Fruit fly (Drosophila melanogaster) whole organism, embryonic: ENCODE measurements around the gene CG1927.

ENCODE experiments used
- ATbp ChIP-seq: fragments of 200-800 bp; sonication (Bioruptor generic); optimal IDR thresholded peaks from 2 replicates; lab custom pipeline; 2017; ENCODE audit warnings: missing biosample characterization, mild to moderate bottlenecking, missing genetic modification characterization, missing genetic modification reagents
- Bgb ChIP-seq: fragments of 200-800 bp; sonication (Bioruptor generic); IDR thresholded peaks from 2 replicates; pipeline ENCODE4 v1.3.6; 2022; ENCODE audit warnings: missing biosample characterization, missing genetic modification characterization; ENCODE audit not compliant: partially characterized antibody
- CG13296 ChIP-seq: fragments of 200-800 bp; sonication (Bioruptor generic); optimal IDR thresholded peaks from 3 replicates; lab custom pipeline; 2018; ENCODE audit warnings: missing biosample characterization, mild to moderate bottlenecking, missing genetic modification characterization
- CG14667 ChIP-seq: fragments of 200-800 bp; sonication (Bioruptor generic); IDR thresholded peaks from 2 replicates; pipeline ENCODE4 v1.3.6; 2022; ENCODE audit warnings: missing biosample characterization, missing genetic modification characterization
- CG14710 ChIP-seq: fragments of 200-800 bp; sonication (Bioruptor generic); optimal IDR thresholded peaks from 3 replicates; lab custom pipeline; 2019; ENCODE audit warnings: missing biosample characterization, mild to moderate bottlenecking, missing genetic modification characterization, moderate library complexity
- CG2129 ChIP-seq: fragments of 200-800 bp; sonication (Bioruptor generic); IDR thresholded peaks from 2 replicates; pipeline ENCODE4 v1.3.6; 2022; ENCODE audit warnings: missing biosample characterization, missing genetic modification characterization; ENCODE audit not compliant: partially characterized antibody
- CG2678 ChIP-seq: fragments of 200-800 bp; sonication (Bioruptor generic); optimal IDR thresholded peaks from 3 replicates; lab custom pipeline; 2019; ENCODE audit warnings: missing biosample characterization, mild to moderate bottlenecking, missing genetic modification characterization, moderate library complexity
- CG32767 ChIP-seq: fragments of 200-800 bp; sonication (Bioruptor generic); IDR thresholded peaks from 2 replicates; pipeline ENCODE4 v1.3.6; 2022; ENCODE audit warnings: missing biosample characterization, missing genetic modification characterization
- CG34376 ChIP-seq: fragments of 200-800 bp; sonication (Bioruptor generic); optimal IDR thresholded peaks from 2 replicates; lab custom pipeline; 2018; ENCODE audit warnings: missing biosample characterization, mild to moderate bottlenecking, missing genetic modification characterization
- CG5180 ChIP-seq: fragments of 200-800 bp; sonication (Bioruptor generic); optimal IDR thresholded peaks from 3 replicates; lab custom pipeline; 2017; ENCODE audit warnings: missing biosample characterization, missing genetic modification characterization, mild to moderate bottlenecking, moderate library complexity, missing genetic modification reagents
- CG9797 ChIP-seq: fragments of 200-800 bp; sonication (Bioruptor generic); optimal IDR thresholded peaks from 3 replicates; lab custom pipeline; 2018; ENCODE audit warnings: missing biosample characterization, mild to moderate bottlenecking, missing genetic modification characterization
- Ets65A ChIP-seq: fragments of 200-800 bp; sonication (Bioruptor generic); peaks from one replicate; lab custom pipeline; 2016; ENCODE audit warnings: missing biosample characterization, missing genetic modification characterization
- Ets97D ChIP-seq: fragments of 200-800 bp; sonication (Bioruptor generic); optimal IDR thresholded peaks from 3 replicates; lab custom pipeline; 2016; ENCODE audit warnings: missing biosample characterization, missing genetic modification characterization
- GATAe ChIP-seq: fragments of 200-800 bp; sonication (Bioruptor generic); conservative IDR thresholded peaks from 2 replicates; pipeline ENCODE4 v1.3.6; 2022; ENCODE audit warnings: missing biosample characterization, missing genetic modification characterization
- Gug ChIP-seq: fragments of 200-800 bp; sonication (Bioruptor generic); IDR thresholded peaks from 4 replicates; pipeline ENCODE4 v1.3.6; 2022; ENCODE audit warnings: missing biosample characterization, missing genetic modification characterization
- HHEX ChIP-seq: fragments of 200-800 bp; sonication (Bioruptor generic); optimal IDR thresholded peaks from 3 replicates; lab custom pipeline; 2017; ENCODE audit warnings: missing biosample characterization, mild to moderate bottlenecking, missing genetic modification characterization, missing genetic modification reagents
- HmgZ ChIP-seq: fragments of 200-800 bp; sonication (Bioruptor generic); optimal IDR thresholded peaks from 2 replicates; lab custom pipeline; 2018; ENCODE audit warnings: missing biosample characterization, mild to moderate bottlenecking, missing genetic modification characterization
- Lhr ChIP-seq: fragments of 200-800 bp; sonication (Bioruptor generic); optimal IDR thresholded peaks from 3 replicates; lab custom pipeline; 2017; ENCODE audit warnings: mild to moderate bottlenecking, missing biosample characterization, missing genetic modification reagents, missing genetic modification characterization
- Max ChIP-seq: fragments of 200-800 bp; sonication (Bioruptor generic); optimal IDR thresholded peaks from 2 replicates; lab custom pipeline; 2016; ENCODE audit warnings: missing biosample characterization, mild to moderate bottlenecking, missing genetic modification characterization
- Med ChIP-seq: fragments of 200-800 bp; sonication (Bioruptor generic); peaks from one replicate; lab custom pipeline; 2016; ENCODE audit warnings: missing biosample characterization, missing genetic modification characterization, mild to moderate bottlenecking, inconsistent platforms, moderate library complexity
- Neu2 ChIP-seq: fragments of 200-800 bp; sonication (Bioruptor generic); optimal IDR thresholded peaks from 3 replicates; lab custom pipeline; 2016; ENCODE audit warnings: missing biosample characterization, missing genetic modification characterization, borderline replicate concordance
- NfI ChIP-seq: fragments of 200-800 bp; sonication (Bioruptor generic); optimal IDR thresholded peaks from 3 replicates; lab custom pipeline; 2018; ENCODE audit warnings: missing biosample characterization, mild to moderate bottlenecking, missing genetic modification characterization, moderate library complexity
- Pdp1 ChIP-seq, 2 experiments: fragments of 200-800 bp; sonication (Bioruptor generic); optimal IDR thresholded peaks; 3 replicates each; lab custom pipeline; 2016; ENCODE audit warnings: missing biosample characterization in 2 of 2, missing genetic modification characterization in 2 of 2, mild to moderate bottlenecking in 1 of 2, moderate library complexity in 1 of 2
- Taf1 ChIP-seq: fragments of 200-800 bp; sonication (Bioruptor generic); IDR thresholded peaks from 2 replicates; pipeline ENCODE4 v1.3.6; 2022; ENCODE audit warnings: missing biosample characterization, missing genetic modification characterization
- bsh ChIP-seq, 2 experiments: fragments of 200-800 bp; sonication (Bioruptor generic); optimal IDR thresholded peaks; 2 replicates each; lab custom pipeline; 2017 to 2018; ENCODE audit warnings: mild to moderate bottlenecking in 2 of 2, missing biosample characterization in 2 of 2, missing genetic modification characterization in 2 of 2, moderate library complexity in 1 of 2
- btn ChIP-seq: fragments of 200-800 bp; sonication (Bioruptor generic); optimal IDR thresholded peaks from 2 replicates; lab custom pipeline; 2016; ENCODE audit warnings: missing biosample characterization, missing genetic modification characterization
- crp ChIP-seq, 2 experiments: fragments of 200-800 bp; sonication (Bioruptor generic); optimal IDR thresholded peaks; 2 replicates in 1 of 2; 3 replicates in 1 of 2; lab custom pipeline; 2017; ENCODE audit warnings: missing biosample characterization in 2 of 2, missing genetic modification characterization in 2 of 2, mild to moderate bottlenecking in 1 of 2, moderate library complexity in 1 of 2
- dati ChIP-seq: fragments of 200-800 bp; sonication (Bioruptor generic); IDR thresholded peaks from 2 replicates; pipeline ENCODE4 v1.3.6; 2022; ENCODE audit warnings: missing biosample characterization, missing genetic modification characterization
- disco-r ChIP-seq: fragments of 200-800 bp; sonication (Bioruptor generic); optimal IDR thresholded peaks from 2 replicates; lab custom pipeline; 2016; ENCODE audit warnings: missing biosample characterization, missing genetic modification characterization
- exex ChIP-seq: fragments of 200-800 bp; sonication (Bioruptor generic); optimal IDR thresholded peaks from 4 replicates; lab custom pipeline; 2018; ENCODE audit warnings: missing biosample characterization, mild to moderate bottlenecking, missing genetic modification characterization, moderate library complexity
- grau ChIP-seq: fragments of 200-800 bp; optimal IDR thresholded peaks from 3 replicates; lab custom pipeline; 2019; ENCODE audit warnings: missing biosample characterization, mild to moderate bottlenecking, missing genetic modification characterization, moderate library complexity
- lab ChIP-seq: fragments of 200-800 bp; sonication (Bioruptor generic); optimal IDR thresholded peaks from 3 replicates; lab custom pipeline; 2017; ENCODE audit warnings: missing biosample characterization, missing genetic modification characterization, mild to moderate bottlenecking, moderate library complexity, missing genetic modification reagents
- mirr ChIP-seq: fragments of 200-800 bp; sonication (Bioruptor generic); optimal IDR thresholded peaks from 3 replicates; lab custom pipeline; 2018; ENCODE audit warnings: missing biosample characterization, mild to moderate bottlenecking, missing genetic modification characterization
- nom ChIP-seq: fragments of 200-800 bp; sonication (Bioruptor generic); optimal IDR thresholded peaks from 2 replicates; lab custom pipeline; 2017; ENCODE audit warnings: missing biosample characterization, missing genetic modification characterization, mild to moderate bottlenecking, moderate library complexity, missing genetic modification reagents
- pzg ChIP-seq: fragments of 200-800 bp; sonication (Bioruptor generic); optimal IDR thresholded peaks from 3 replicates; lab custom pipeline; 2018; ENCODE audit warnings: missing biosample characterization, mild to moderate bottlenecking, missing genetic modification characterization, moderate library complexity
- sc ChIP-seq, 3 experiments: fragments of >200 bp in 2 of 3; fragments of 200-800 bp in 1 of 3; sonication (Bioruptor generic) in 1 of 3; optimal IDR thresholded peaks; 2 replicates in 2 of 3; 3 replicates in 1 of 3; lab custom pipeline; 2017; ENCODE audit warnings: mild to moderate bottlenecking in 1 of 3, missing biosample characterization in 1 of 3, missing genetic modification characterization in 1 of 3, missing genetic modification reagents in 1 of 3
- sd ChIP-seq: fragments of 200-800 bp; sonication (Bioruptor generic); optimal IDR thresholded peaks from 3 replicates; lab custom pipeline; 2018; ENCODE audit warnings: missing biosample characterization, mild to moderate bottlenecking, missing genetic modification characterization, moderate library complexity
- sens ChIP-seq: fragments of 200-800 bp; sonication (Bioruptor generic); peaks from one replicate; lab custom pipeline; 2016; ENCODE audit warnings: missing biosample characterization, missing genetic modification characterization
- sens-2 ChIP-seq: fragments of 200-800 bp; sonication (Bioruptor generic); IDR thresholded peaks from 2 replicates; pipeline ENCODE4 v1.3.6; 2022; ENCODE audit warnings: missing biosample characterization, missing genetic modification characterization
- sug ChIP-seq: fragments of 200-800 bp; optimal IDR thresholded peaks from 2 replicates; lab custom pipeline; 2019; ENCODE audit warnings: missing biosample characterization, mild to moderate bottlenecking, missing genetic modification characterization, moderate library complexity
- usp ChIP-seq: fragments of >200 bp; optimal IDR thresholded peaks from 2 replicates; lab custom pipeline; 2017; ENCODE audit warnings: missing biosample characterization, missing genetic modification characterization

Gene CG1927

dm6 chr3L:1971103-1971742 is 1.3 kb upstream of the CG1927 start, which contains the start of the genes CG11815 and acs (continued):
- TF ChIP-seq CG5180 (GFP tag; lab: Kevin White, UChicago) (peak; percentile 79), Taf1 (GFP tag; lab: Robert Waterston, UW) (no peak), pzg (GFP tag; lab: Kevin White, UChicago) (peak; percentile 3), nom (GFP tag; lab: Kevin White, UChicago) (no peak), Bgb (GFP tag; lab: Robert Waterston, UW) (peak; percentile 81), Lhr (no peak), CG2129 (GFP tag; lab: Robert Waterston, UW) (no peak), usp (no peak), HmgZ (peak; percentile 42)

dm6 chr3L:1968805-1969378 is 987 bp downstream of the CG1927 start:
- TF ChIP-seq lab (GFP tag; lab: Kevin White, UChicago), result peak; percentile 8
- TF ChIP-seq sd (tag; lab: Kevin White, UChicago), result peak; percentile 18
- TF ChIP-seq Ets65A (GFP tag; lab: Kevin White, UChicago), result peak; percentile 56
- TF ChIP-seq sug (tag; lab: Kevin White, UChicago), result peak; percentile 30
- peak; percentile 79 for TF ChIP-seq mirr (GFP tag; lab: Kevin White, UChicago)
- no peak for TF ChIP-seq grau (tag; lab: Kevin White, UChicago)
- peak; percentile 16 for TF ChIP-seq CG13296 (GFP tag; lab: Kevin White, UChicago)
- TF ChIP-seq crp (GFP tag; optimal IDR thresholded peaks at IDR 0.05; lab: Kevin White, UChicago), result no peak
- TF ChIP-seq GATAe (GFP tag; lab: Robert Waterston, UW), result 0 out of 2 replicates have a peak, but pooled peaks have one; percentile 19
- peak; percentile 4 for TF ChIP-seq Med
- peak; percentile 6 for TF ChIP-seq HHEX (GFP tag; lab: Kevin White, UChicago)
- peak; percentile 35 for TF ChIP-seq exex (tag; lab: Kevin White, UChicago)
- TF ChIP-seq CG34376 (GFP tag; lab: Kevin White, UChicago), result peak; percentile 27
- no peak for TF ChIP-seq Ets97D (GFP tag; lab: Kevin White, UChicago)
- TF ChIP-seq Pdp1 (GFP tag; optimal IDR thresholded peaks at IDR 0.05; lab: Kevin White, UChicago), result peak in 1 of 2 experiments; percentile 87
- no peak for TF ChIP-seq dati (GFP tag; lab: Robert Waterston, UW)
- TF ChIP-seq, all 482 proteins: peak for 12

DNA sequence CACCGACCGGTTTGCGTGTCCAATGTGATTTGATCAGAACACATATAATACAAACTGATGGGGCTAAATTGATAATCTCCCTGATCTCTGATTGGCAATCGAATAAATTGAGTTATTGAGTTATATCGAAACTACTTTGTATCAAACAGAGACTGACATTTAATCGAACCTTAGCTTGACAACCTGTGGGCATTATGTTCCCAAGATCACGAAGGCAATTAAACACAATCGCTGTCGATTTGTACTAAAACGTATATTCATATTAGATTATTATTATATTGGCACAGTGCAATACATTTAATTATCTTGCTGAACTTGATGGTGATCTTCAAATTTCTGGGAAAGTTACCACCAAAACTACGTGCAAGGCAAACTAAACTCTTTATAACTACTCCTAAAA is 1.5 kb downstream of the CG1927 start:
- no peak for TF ChIP-seq sens-2
- TF ChIP-seq sens, result peak; percentile 17
- TF ChIP-seq, all 482 proteins: peak for 1

- TF ChIP-seq CG9797 (no peak), disco-r (GFP tag; lab: Kevin White, UChicago) (no peak), CG32767 (no peak), NfI (GFP tag; lab: Kevin White, UChicago) (no peak), CG14667 (no peak), ATbp (GFP tag; lab: Kevin White, UChicago) (no peak), bsh (GFP tag; optimal IDR thresholded peaks at IDR 0.05; lab: Kevin White, UChicago) (peak in 1 of 2 experiments; percentile 5), HmgZ (peak; percentile 38), CG2678 (tag; lab: Kevin White, UChicago) (no peak), Max (GFP tag; lab: Kevin White, UChicago) (no peak), CG14710 (tag; lab: Kevin White, UChicago) (no peak), Gug (GFP tag; lab: Robert Waterston, UW) (no peak), btn (GFP tag; lab: Kevin White, UChicago) (no peak), sc (optimal IDR thresholded peaks at IDR 0.05; lab: Kevin White, UChicago) (no peak), sc (GFP tag; optimal IDR thresholded peaks at IDR 0.05; lab: Kevin White, UChicago) (no peak), Neu2 (no peak)
These were observed 2.2 kb downstream of the CG1927 start for dm6 chr3L:1967452-1968310.
